Worm (Caenorhabditis elegans): Measurements from ENCODE around the gene T20B12.7.

Gene T20B12.7

DNA sequence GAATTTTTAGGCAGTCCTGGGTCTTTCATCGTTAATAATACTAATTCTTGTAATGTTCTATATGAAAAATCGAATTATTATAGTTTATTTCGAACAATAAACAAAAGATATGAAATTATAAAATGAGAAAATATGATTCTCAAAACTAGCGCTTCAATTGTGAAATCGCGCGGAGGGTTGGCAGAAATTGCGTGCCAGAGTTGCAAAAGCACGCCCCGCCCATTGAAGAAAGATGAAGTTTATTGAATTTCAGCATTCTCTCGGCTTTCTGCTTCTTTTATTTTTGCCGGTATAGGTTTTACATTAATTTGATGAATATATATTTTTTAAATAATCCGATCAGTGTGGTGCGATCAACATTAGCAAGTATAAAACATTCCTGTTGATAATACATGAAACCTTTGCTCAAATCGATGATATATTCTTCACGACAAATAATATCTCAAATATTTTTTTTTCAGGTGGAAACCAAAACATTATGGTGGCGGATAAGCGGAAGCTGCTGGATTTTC lies 19.8 kb downstream of the T20B12.7 start, which contains the start of the genes eco-1 and hmgr-1 (continued):
- TF ChIP-seq nfya-1 (tag; optimal IDR thresholded peaks at IDR 0.05; ENCODE audit: insufficient read depth) (peak; percentile 55), unc-62 (GFP tag; optimal IDR thresholded peaks at IDR 0.05) (no peak), nhr-11 (tag; optimal IDR thresholded peaks at IDR 0.05) (no peak), egl-5 (tag; optimal IDR thresholded peaks at IDR 0.05) (no peak)

DNA sequence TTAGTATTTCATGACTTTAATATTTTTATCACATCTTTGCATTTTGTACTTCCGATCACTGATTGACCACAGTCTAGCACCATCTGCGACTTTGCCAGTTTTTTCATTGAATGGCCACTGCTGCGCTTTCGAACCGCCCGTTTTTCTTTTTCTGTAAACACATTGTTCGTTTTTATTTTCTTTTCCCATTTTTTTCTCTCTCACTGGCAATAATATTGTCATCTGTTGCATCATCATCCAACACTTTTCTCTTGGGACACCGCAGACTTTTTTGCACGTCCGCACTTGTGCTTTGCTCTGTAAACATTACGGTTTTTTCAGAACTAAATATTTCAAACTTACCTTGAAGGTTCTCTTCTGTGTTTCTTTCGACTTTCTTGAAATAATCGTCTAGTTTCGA lies 20.2 kb downstream of the T20B12.7 start:
- TF ChIP-seq ama-1 (optimal IDR thresholded peaks at IDR 0.05) (no peak), sea-2 (GFP tag; optimal IDR thresholded peaks at IDR 0.05) (no peak), fkh-10 (GFP tag; optimal IDR thresholded peaks at IDR 0.05) (no peak), nfya-1 (tag; optimal IDR thresholded peaks at IDR 0.05; ENCODE audit: insufficient read depth) (peak; percentile 8), pha-4 (tag; optimal IDR thresholded peaks at IDR 0.05) (peak; percentile 82), egl-27 (tag; optimal IDR thresholded peaks at IDR 0.05) (no peak), nhr-25 (tag; optimal IDR thresholded peaks at IDR 0.05) (no peak)

DNA sequence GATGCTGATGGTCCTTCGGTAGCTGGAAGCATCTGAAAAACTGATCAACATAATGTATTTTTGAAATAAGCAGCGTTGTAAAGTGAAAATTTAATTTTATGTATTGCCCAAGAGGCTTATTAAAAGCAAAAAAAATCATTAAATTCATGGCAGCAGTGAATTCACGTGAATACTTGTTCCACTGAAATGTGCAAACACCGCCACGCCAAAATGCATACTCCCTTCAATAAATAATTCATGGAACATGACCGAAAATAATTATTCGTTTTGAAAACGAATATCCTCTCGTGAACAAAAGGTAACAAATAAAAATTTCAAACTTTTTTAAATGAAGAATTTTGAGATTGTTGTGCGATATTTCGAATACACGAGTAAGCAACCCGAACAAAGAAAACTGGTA lies 21.5 kb downstream of the T20B12.7 start, which contains the start of gene F08F8.10:
Gene F08F8.10 (minus strand): TSS at position 38 of the 400 bp plus-strand sequence.
- peak; percentile 35 for TF ChIP-seq egl-5 (tag; optimal IDR thresholded peaks at IDR 0.05)
- TF ChIP-seq nhr-237 (tag; optimal IDR thresholded peaks at IDR 0.05) = no peak
- no peak for TF ChIP-seq nhr-77 (tag; optimal IDR thresholded peaks at IDR 0.05)
- no peak for TF ChIP-seq sea-2 (GFP tag; optimal IDR thresholded peaks at IDR 0.05)
- TF ChIP-seq ceh-28 (tag; optimal IDR thresholded peaks at IDR 0.05) = no peak
- TF ChIP-seq nhr-25 (tag; optimal IDR thresholded peaks at IDR 0.05) = peak; percentile 18
- no peak for TF ChIP-seq tbx-2 (tag; optimal IDR thresholded peaks at IDR 0.05)
- no peak for TF ChIP-seq lin-39 (tag; optimal IDR thresholded peaks at IDR 0.05)
- TF ChIP-seq elt-3 (tag; optimal IDR thresholded peaks at IDR 0.05) = no peak
- TF ChIP-seq lin-15B (tag; optimal IDR thresholded peaks at IDR 0.05) = no peak
- TF ChIP-seq ceh-9 (tag; optimal IDR thresholded peaks at IDR 0.05) = no peak
- no peak for TF ChIP-seq unc-62 (GFP tag; optimal IDR thresholded peaks at IDR 0.05)
- TF ChIP-seq nhr-11 (tag; optimal IDR thresholded peaks at IDR 0.05) = no peak
- TF ChIP-seq nfya-1 (tag; optimal IDR thresholded peaks at IDR 0.05; ENCODE audit: insufficient read depth) = peak; percentile 33
- peak; percentile 63 for TF ChIP-seq pha-4 (tag; optimal IDR thresholded peaks at IDR 0.05)
- TF ChIP-seq snpc-4 (tag; optimal IDR thresholded peaks at IDR 0.05) = peak; percentile 47
- TF ChIP-seq ama-1 (optimal IDR thresholded peaks at IDR 0.05) = no peak
- no peak for TF ChIP-seq nhr-43 (tag; optimal IDR thresholded peaks at IDR 0.05; ENCODE audit: poor library complexity, severe bottlenecking)
- TF ChIP-seq elt-2 (tag; optimal IDR thresholded peaks at IDR 0.05) = no peak
- TF ChIP-seq zag-1 (tag; optimal IDR thresholded peaks at IDR 0.05) = no peak
- peak; percentile 27 for TF ChIP-seq hmg-11 (tag; optimal IDR thresholded peaks at IDR 0.05)
- TF ChIP-seq eor-1 (tag; optimal IDR thresholded peaks at IDR 0.05) = no peak

DNA sequence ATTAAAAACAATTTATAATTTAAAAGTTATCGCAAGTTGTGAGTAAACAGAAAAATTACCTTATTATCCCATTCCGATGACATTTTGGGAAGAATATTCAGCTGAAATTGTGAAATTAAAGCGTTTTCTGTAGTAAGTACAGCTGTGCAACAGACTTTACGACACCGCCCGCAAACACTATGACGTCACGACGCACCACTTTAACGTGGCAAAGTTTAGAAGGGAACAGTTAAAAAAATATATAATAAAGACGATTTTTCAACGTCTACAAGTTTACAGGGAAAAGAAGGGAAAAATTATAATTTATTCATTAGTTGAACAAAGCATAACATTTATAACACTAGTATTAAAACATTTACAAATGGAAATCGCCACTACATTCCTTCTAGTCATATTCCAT lies 25.0 kb downstream of the T20B12.7 start, which contains the start of gene F08F8.9:
Gene F08F8.9 (minus strand): TSS at position 101 of the 400 bp plus-strand sequence.
- TF ChIP-seq pha-4 (tag; optimal IDR thresholded peaks at IDR 0.05) = peak; percentile 4
- TF ChIP-seq elt-2 (tag; optimal IDR thresholded peaks at IDR 0.05) = peak; percentile 1
- TF ChIP-seq egl-5 (tag; optimal IDR thresholded peaks at IDR 0.05) = no peak

DNA sequence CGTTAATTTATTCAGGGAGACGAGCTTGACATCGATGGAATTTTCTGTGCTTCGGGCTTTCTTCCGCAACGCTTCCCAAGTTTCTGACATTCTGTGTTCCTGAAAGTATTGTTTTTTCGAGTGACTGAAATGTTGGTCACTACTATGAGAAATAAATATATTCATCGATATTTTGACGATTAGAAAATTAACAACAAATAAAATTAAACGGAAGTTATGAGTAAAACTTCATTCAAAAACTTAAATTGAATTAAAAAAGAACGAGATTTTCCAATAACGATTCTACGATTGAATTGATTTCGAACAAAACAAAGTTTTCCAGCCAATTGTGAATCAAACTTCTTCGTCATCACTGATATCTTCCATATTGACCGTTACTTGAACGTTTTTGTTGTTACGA lies 29.8 kb downstream of the T20B12.7 start, which contains the start of gene gos-28:
Gene gos-28 (minus strand): TSS at position 101 of the 400 bp plus-strand sequence.
- no peak for TF ChIP-seq nfya-1 (tag; optimal IDR thresholded peaks at IDR 0.05; ENCODE audit: insufficient read depth)
- no peak for TF ChIP-seq elt-2 (tag; optimal IDR thresholded peaks at IDR 0.05)
- no peak for TF ChIP-seq ceh-16 (tag; optimal IDR thresholded peaks at IDR 0.05)
- TF ChIP-seq ztf-4 (tag; optimal IDR thresholded peaks at IDR 0.05) = no peak
- no peak for TF ChIP-seq nhr-23 (tag; optimal IDR thresholded peaks at IDR 0.05)
- no peak for TF ChIP-seq ztf-11 (tag; optimal IDR thresholded peaks at IDR 0.05)
- no peak for TF ChIP-seq mml-1 (tag; optimal IDR thresholded peaks at IDR 0.05)
- no peak for TF ChIP-seq hmg-11 (tag; optimal IDR thresholded peaks at IDR 0.05)
- TF ChIP-seq lsy-12 (tag; optimal IDR thresholded peaks at IDR 0.05) = no peak
- TF ChIP-seq lin-39 (tag; optimal IDR thresholded peaks at IDR 0.05) = no peak
- no peak for TF ChIP-seq nhr-67 (tag; optimal IDR thresholded peaks at IDR 0.05)
- no peak for TF ChIP-seq lin-15B (tag; optimal IDR thresholded peaks at IDR 0.05)
- TF ChIP-seq aly-2 (tag; optimal IDR thresholded peaks at IDR 0.05) = no peak
- no peak for TF ChIP-seq nhr-25 (tag; optimal IDR thresholded peaks at IDR 0.05)
- TF ChIP-seq elt-3 (tag; optimal IDR thresholded peaks at IDR 0.05) = no peak
- TF ChIP-seq daf-12 (tag; optimal IDR thresholded peaks at IDR 0.05) = no peak
- TF ChIP-seq jun-1 (tag; optimal IDR thresholded peaks at IDR 0.05) = no peak
- no peak for TF ChIP-seq nhr-11 (tag; optimal IDR thresholded peaks at IDR 0.05)
- TF ChIP-seq mdl-1 (tag; optimal IDR thresholded peaks at IDR 0.05) = no peak
- no peak for TF ChIP-seq snpc-4 (tag; optimal IDR thresholded peaks at IDR 0.05)
